Worm (Caenorhabditis elegans) whole organism, L4/young adult: ENCODE data around the gene F38B6.3.

Experiments
- dao-5 ChIP-seq: sonication (generic microtip); optimal IDR thresholded peaks from 2 replicates; lab custom pipeline; 2016; ENCODE audit warnings: missing genotype, missing genetic modification characterization, moderate library complexity, missing compliant biosample characterization
- him-1 ChIP-seq: sonication (generic microtip); optimal IDR thresholded peaks from 2 replicates; lab custom pipeline; 2016; ENCODE audit warnings: missing genotype, missing genetic modification reagents, missing genetic modification characterization, missing compliant biosample characterization

DNA sequence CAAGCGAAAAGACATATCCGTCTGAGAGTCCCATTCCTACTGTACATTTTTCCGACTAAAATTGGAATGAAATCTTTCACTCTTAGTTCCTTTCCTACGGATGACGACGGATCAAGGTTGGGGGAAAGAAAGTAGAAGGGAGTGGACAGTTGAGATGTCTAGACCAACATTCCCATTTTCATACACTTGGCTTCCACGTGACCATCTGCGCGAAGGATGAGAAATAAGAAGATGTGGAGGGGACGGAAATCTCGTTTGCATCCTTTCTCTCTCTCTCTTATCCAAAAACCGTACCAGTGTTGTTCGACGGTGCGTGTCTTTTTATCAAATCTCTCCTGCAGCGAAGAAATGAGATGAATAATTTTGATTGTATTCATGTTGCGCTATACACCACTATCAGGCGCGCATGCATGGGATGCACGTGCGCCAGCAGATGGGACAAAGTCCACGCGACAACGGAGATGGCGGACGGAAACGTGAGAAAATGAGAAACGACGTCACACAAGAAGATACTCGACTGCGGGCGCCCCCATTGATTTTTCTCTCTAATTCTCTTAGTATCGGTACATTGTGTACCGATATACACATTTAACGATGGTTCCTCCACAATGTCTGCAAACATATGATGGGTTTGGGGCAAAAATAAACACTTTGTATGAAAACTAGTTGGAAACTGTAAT is 44.0 kb downstream of the F38B6.3 start:
- TF ChIP-seq dao-5 = no peak
- peak; percentile 84 for TF ChIP-seq him-1
